Worm (Caenorhabditis elegans) whole organism, L1 larva: ENCODE measurements around the gene irld-40.

Source experiments
- ama-1 ChIP-seq: fragments of 150-350 bp; optimal IDR thresholded peaks from 2 replicates; lab custom pipeline; 2014
- egl-27 ChIP-seq, 2 experiments: fragments of 150-350 bp in 1 of 2; sonication (generic microtip); optimal IDR thresholded peaks; 3 replicates each; lab custom pipeline; 2017 to 2018; ENCODE audit warnings: missing biosample characterization in 2 of 2, missing genetic modification characterization in 2 of 2, missing genetic modification reagents in 2 of 2
- elt-2 ChIP-seq: sonication (generic microtip); optimal IDR thresholded peaks from 2 replicates; lab custom pipeline; 2016; ENCODE audit warnings: missing genetic modification characterization, mild to moderate bottlenecking, inconsistent platforms, missing compliant biosample characterization, missing genetic modification reagents
- elt-3 ChIP-seq, 6 experiments: fragments of 150-350 bp in 1 of 6; sonication (generic microtip); optimal IDR thresholded peaks; 2 replicates each; lab custom pipeline; 2017 to 2018; ENCODE audit warnings: missing biosample characterization in 6 of 6, missing genetic modification characterization in 6 of 6, inconsistent platforms in 1 of 6
- lin-13 ChIP-seq: fragments of 150-350 bp; optimal IDR thresholded peaks from 2 replicates; lab custom pipeline; 2014; ENCODE audit warnings: missing biosample characterization, missing genetic modification reagents, missing genetic modification characterization
- lin-39 ChIP-seq: fragments of 150-350 bp; optimal IDR thresholded peaks from 2 replicates; lab custom pipeline; 2014; ENCODE audit warnings: missing biosample characterization, missing genetic modification reagents, missing genetic modification characterization
- unc-130 ChIP-seq: fragments of 150-350 bp; optimal IDR thresholded peaks from 2 replicates; lab custom pipeline; 2017; ENCODE audit warnings: missing biosample characterization, missing genetic modification characterization, inconsistent platforms
- ztf-4 ChIP-seq: fragments of 150-350 bp; optimal IDR thresholded peaks from 2 replicates; lab custom pipeline; 2014; ENCODE audit warnings: missing biosample characterization, missing genetic modification characterization

DNA sequence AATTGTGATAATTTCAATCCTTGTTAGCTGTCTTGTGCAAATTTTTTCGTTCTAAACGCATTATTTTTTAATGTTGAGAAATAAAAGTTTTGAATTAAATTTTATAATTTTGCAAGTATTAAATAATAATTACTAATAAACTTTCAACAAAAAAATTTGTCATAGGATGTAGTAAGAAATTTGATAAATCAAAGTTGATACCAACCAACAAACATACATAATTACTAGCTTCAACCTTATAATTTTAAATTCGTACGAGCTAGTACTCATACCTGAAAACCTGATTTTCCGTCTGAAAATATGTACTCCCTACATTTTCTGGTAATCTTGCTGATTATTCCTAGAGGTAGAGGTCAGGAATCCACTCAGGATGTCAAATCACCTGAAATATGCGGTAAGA, 11.3 kb upstream of the irld-40 start, which contains the start of gene irld-44:
- TF ChIP-seq unc-130 (tag; lab: Kevin White, UChicago) (no peak), elt-2 (tag; lab: Kevin White, UChicago) (no peak), ztf-4 (tag; lab: Kevin White, UChicago) (no peak), egl-27 (tag; optimal IDR thresholded peaks at IDR 0.05; lab: Kevin White, UChicago) (no peak), lin-13 (GFP tag; lab: Kevin White, UChicago) (no peak), elt-3 (tag; optimal IDR thresholded peaks at IDR 0.05; lab: Kevin White, UChicago) (no peak), lin-39 (tag; lab: Kevin White, UChicago) (no peak), ama-1 (lab: Kevin White, UChicago) (no peak)
